Worm (Caenorhabditis elegans) whole organism, L4 larva: ENCODE data around the gene parg-1.
A peak's percentile ranks its signal among the peaks of the same experiment; 100 is the strongest.

ENCODE experiments used
- F44E2.7 ChIP-seq: fragments of 200-800 bp; sonication (Bioruptor generic); IDR thresholded peaks from 2 replicates; pipeline ENCODE4 v2.1.2; 2022; ENCODE audit warnings: missing genetic modification characterization, missing compliant biosample characterization
- T26A8.4 ChIP-seq: fragments of 200-800 bp; sonication (Bioruptor generic); IDR thresholded peaks from 2 replicates; pipeline ENCODE4 v1.3.6; 2022; ENCODE audit warnings: missing genetic modification characterization, missing compliant biosample characterization
- Y5F2A.4 ChIP-seq: fragments of 200-800 bp; sonication (Bioruptor generic); optimal IDR thresholded peaks from 2 replicates; lab custom pipeline; 2018; ENCODE audit warnings: mild to moderate bottlenecking, missing genetic modification characterization, missing compliant biosample characterization
- aha-1 ChIP-seq: fragments of 150-350 bp; peaks from one replicate; lab custom pipeline; 2014; ENCODE audit warnings: missing biosample characterization, missing genetic modification characterization
- ama-1 ChIP-seq: fragments of 150-350 bp; optimal IDR thresholded peaks from 2 replicates; lab custom pipeline; 2014; ENCODE audit warnings: inconsistent platforms, mixed read lengths
- attf-4 ChIP-seq: sonication (generic microtip); optimal IDR thresholded peaks from 3 replicates; lab custom pipeline; 2017; ENCODE audit warnings: missing biosample characterization, missing genetic modification characterization
- ces-1 ChIP-seq: fragments of 150-350 bp; sonication (generic microtip); optimal IDR thresholded peaks from 4 replicates; lab custom pipeline; 2014; ENCODE audit warnings: missing biosample characterization, missing genetic modification reagents, missing genetic modification characterization
- cey-2 ChIP-seq: sonication (generic microtip); optimal IDR thresholded peaks from 3 replicates; lab custom pipeline; 2017; ENCODE audit warnings: missing genetic modification characterization, mild to moderate bottlenecking, missing compliant biosample characterization, antibody characterized with exemption, borderline replicate concordance; ENCODE audit not compliant: insufficient read depth
- ctbp-1 ChIP-seq: fragments of 200-800 bp; sonication (Bioruptor generic); IDR thresholded peaks from 2 replicates; pipeline ENCODE4 v1.3.6; 2022; ENCODE audit warnings: missing genetic modification reagents, missing genetic modification characterization, missing compliant biosample characterization
- daf-16 ChIP-seq, 3 experiments: sonication (generic microtip); optimal IDR thresholded peaks; 2 replicates each; lab custom pipeline; 2016 to 2017; ENCODE audit warnings: missing genetic modification characterization in 3 of 3, missing genetic modification reagents in 3 of 3, mild to moderate bottlenecking in 2 of 3, missing compliant biosample characterization in 2 of 3, missing biosample characterization in 1 of 3, moderate library complexity in 1 of 3
- daf-19 ChIP-seq: fragments of 200-800 bp; sonication (Bioruptor generic); conservative IDR thresholded peaks from 2 replicates; pipeline ENCODE4 v1.3.6; 2022; ENCODE audit warnings: missing genetic modification characterization, missing compliant biosample characterization
- daf-8 ChIP-seq: fragments of 200-800 bp; sonication (Bioruptor generic); IDR thresholded peaks from 2 replicates; pipeline ENCODE4 v1.3.6; 2022; ENCODE audit warnings: missing genetic modification characterization, missing compliant biosample characterization
- dmd-6 ChIP-seq: fragments of 200-800 bp; sonication (Bioruptor generic); IDR thresholded peaks from 2 replicates; pipeline ENCODE4 v1.3.6; 2022; ENCODE audit warnings: missing genetic modification reagents, missing genetic modification characterization, missing compliant biosample characterization
- dpl-1 ChIP-seq: fragments of 150-350 bp; optimal IDR thresholded peaks from 2 replicates; lab custom pipeline; 2014; ENCODE audit warnings: missing biosample characterization, missing genetic modification reagents, missing genetic modification characterization
- duxl-1 ChIP-seq: sonication (generic microtip); optimal IDR thresholded peaks from 2 replicates; lab custom pipeline; 2016; ENCODE audit warnings: mild to moderate bottlenecking, missing genetic modification characterization, moderate library complexity, missing compliant biosample characterization; ENCODE audit not compliant: poor library complexity
- dve-1 ChIP-seq: sonication (generic microtip); optimal IDR thresholded peaks from 2 replicates; lab custom pipeline; 2017; ENCODE audit warnings: antibody characterized with exemption, mild to moderate bottlenecking, missing genetic modification characterization, missing compliant biosample characterization; ENCODE audit not compliant: insufficient read depth
- fkh-10 ChIP-seq: fragments of 150-350 bp; optimal IDR thresholded peaks from 2 replicates; lab custom pipeline; 2014; ENCODE audit warnings: missing biosample characterization, missing genetic modification reagents, missing genetic modification characterization
- gei-8 ChIP-seq: fragments of 200-800 bp; sonication (Bioruptor generic); optimal IDR thresholded peaks from 2 replicates; lab custom pipeline; 2018; ENCODE audit warnings: mild to moderate bottlenecking, missing genetic modification characterization, missing compliant biosample characterization
- hif-1 ChIP-seq, 2 experiments: sonication (generic microtip); optimal IDR thresholded peaks; 2 replicates each; lab custom pipeline; 2016 to 2017; ENCODE audit warnings: missing compliant biosample characterization in 2 of 2, missing genetic modification characterization in 2 of 2, missing genetic modification reagents in 2 of 2, missing genotype in 2 of 2, mild to moderate bottlenecking in 1 of 2
- hlh-11 ChIP-seq: fragments of 200-800 bp; sonication (Bioruptor generic); optimal IDR thresholded peaks from 2 replicates; lab custom pipeline; 2018; ENCODE audit warnings: mild to moderate bottlenecking, missing genetic modification characterization, missing compliant biosample characterization
- hlh-30 ChIP-seq: sonication (generic microtip); optimal IDR thresholded peaks from 2 replicates; lab custom pipeline; 2017; ENCODE audit warnings: antibody characterized with exemption, mild to moderate bottlenecking, missing genetic modification characterization, missing compliant biosample characterization; ENCODE audit not compliant: insufficient read depth
- hmg-1.1 ChIP-seq: fragments of 200-800 bp; sonication (Bioruptor generic); IDR thresholded peaks from 2 replicates; pipeline ENCODE4 v1.3.6; 2022; ENCODE audit warnings: missing genetic modification reagents, missing genetic modification characterization, missing compliant biosample characterization
- lin-1 ChIP-seq: fragments of 200-800 bp; sonication (Bioruptor generic); IDR thresholded peaks from 2 replicates; pipeline ENCODE4 v1.3.6; 2022; ENCODE audit warnings: missing genetic modification reagents, missing genetic modification characterization, missing compliant biosample characterization
- lsy-2 ChIP-seq, 2 experiments: fragments of 150-350 bp in 1 of 2; sonication (generic microtip) in 1 of 2; optimal IDR thresholded peaks; 2 replicates each; lab custom pipeline; 2014 to 2017; ENCODE audit warnings: missing biosample characterization in 2 of 2, missing genetic modification characterization in 2 of 2
- mdl-1 ChIP-seq, 2 experiments: fragments of 150-350 bp in 1 of 2; sonication (generic microtip) in 1 of 2; optimal IDR thresholded peaks; 2 replicates each; lab custom pipeline; 2014 to 2017; ENCODE audit warnings: missing biosample characterization in 2 of 2, missing genetic modification characterization in 2 of 2
- mep-1 ChIP-seq: fragments of 150-350 bp; sonication (generic microtip); optimal IDR thresholded peaks from 3 replicates; lab custom pipeline; 2014; ENCODE audit warnings: missing biosample characterization, missing genetic modification characterization
- mes-2 ChIP-seq: sonication (generic microtip); optimal IDR thresholded peaks from 2 replicates; lab custom pipeline; 2016; ENCODE audit warnings: missing genotype, mild to moderate bottlenecking, missing genetic modification characterization, missing compliant biosample characterization; ENCODE audit not compliant: poor library complexity, severe bottlenecking
- mxl-2 ChIP-seq: fragments of 200-800 bp; sonication (Bioruptor generic); conservative IDR thresholded peaks from 2 replicates; pipeline ENCODE4 v1.3.6; 2022; ENCODE audit warnings: missing genetic modification reagents, missing genetic modification characterization, missing compliant biosample characterization
- nhr-10 ChIP-seq: fragments of 150-350 bp; optimal IDR thresholded peaks from 2 replicates; lab custom pipeline; 2014; ENCODE audit warnings: missing biosample characterization, missing genetic modification characterization
- nhr-11 ChIP-seq: fragments of 150-350 bp; optimal IDR thresholded peaks from 2 replicates; lab custom pipeline; 2014; ENCODE audit warnings: missing biosample characterization, missing genetic modification characterization
- nhr-237 ChIP-seq: sonication (generic microtip); optimal IDR thresholded peaks from 2 replicates; lab custom pipeline; 2017; ENCODE audit warnings: missing biosample characterization, missing genetic modification characterization
- nhr-25 ChIP-seq: sonication (generic microtip); optimal IDR thresholded peaks from 2 replicates; lab custom pipeline; 2017; ENCODE audit warnings: missing genetic modification characterization, mild to moderate bottlenecking, missing compliant biosample characterization, antibody characterized with exemption, moderate library complexity, borderline replicate concordance; ENCODE audit not compliant: insufficient read depth
- nhr-28 ChIP-seq: fragments of 150-350 bp; optimal IDR thresholded peaks from 2 replicates; lab custom pipeline; 2014; ENCODE audit warnings: missing biosample characterization, missing genetic modification characterization
- nhr-41 ChIP-seq: fragments of 200-800 bp; sonication (Bioruptor generic); IDR thresholded peaks from 2 replicates; pipeline ENCODE4 v1.3.6; 2022; ENCODE audit warnings: missing genetic modification reagents, missing genetic modification characterization, missing compliant biosample characterization
- nhr-77 ChIP-seq: fragments of 150-350 bp; optimal IDR thresholded peaks from 2 replicates; lab custom pipeline; 2014; ENCODE audit warnings: missing biosample characterization, missing genetic modification characterization
- pqm-1 ChIP-seq: sonication (generic microtip); optimal IDR thresholded peaks from 2 replicates; lab custom pipeline; 2017; ENCODE audit warnings: missing biosample characterization, missing genetic modification characterization
- rbr-2 ChIP-seq: sonication (generic microtip); optimal IDR thresholded peaks from 2 replicates; lab custom pipeline; 2016; ENCODE audit warnings: missing genotype, missing genetic modification characterization, missing compliant biosample characterization
- saeg-2 ChIP-seq: fragments of 200-800 bp; sonication (Bioruptor generic); IDR thresholded peaks from 2 replicates; pipeline ENCODE4 v1.3.6; 2022; ENCODE audit warnings: missing genetic modification reagents, missing genetic modification characterization, missing compliant biosample characterization
- skn-1 ChIP-seq: fragments of 150-350 bp; optimal IDR thresholded peaks from 2 replicates; lab custom pipeline; 2014; ENCODE audit warnings: missing biosample characterization, missing genetic modification characterization
- spr-3 ChIP-seq: fragments of 200-800 bp; sonication (Bioruptor generic); optimal IDR thresholded peaks from 2 replicates; lab custom pipeline; 2018; ENCODE audit warnings: mild to moderate bottlenecking, missing genetic modification characterization, missing compliant biosample characterization
- tra-1 ChIP-seq: fragments of 200-800 bp; sonication (Bioruptor generic); IDR thresholded peaks from 2 replicates; pipeline ENCODE4 v1.3.6; 2022; ENCODE audit warnings: missing genetic modification reagents, missing genetic modification characterization, missing compliant biosample characterization
- unc-62 ChIP-seq, 3 experiments: fragments of 150-350 bp in 1 of 3; sonication (generic microtip); optimal IDR thresholded peaks in 2 of 3; peaks in 1 of 3; 1 replicate in 1 of 3; 2 replicates in 2 of 3; lab custom pipeline; 2014 to 2017; ENCODE audit warnings: missing biosample characterization in 3 of 3, missing genetic modification characterization in 3 of 3, missing genetic modification reagents in 3 of 3, missing genotype in 1 of 3
- ztf-11 ChIP-seq: fragments of 150-350 bp; optimal IDR thresholded peaks from 2 replicates; lab custom pipeline; 2014; ENCODE audit warnings: missing biosample characterization, missing genetic modification characterization
- ztf-7 ChIP-seq: fragments of 150-350 bp; optimal IDR thresholded peaks from 2 replicates; lab custom pipeline; 2014; ENCODE audit warnings: missing biosample characterization, missing genetic modification characterization

Gene parg-1

DNA sequence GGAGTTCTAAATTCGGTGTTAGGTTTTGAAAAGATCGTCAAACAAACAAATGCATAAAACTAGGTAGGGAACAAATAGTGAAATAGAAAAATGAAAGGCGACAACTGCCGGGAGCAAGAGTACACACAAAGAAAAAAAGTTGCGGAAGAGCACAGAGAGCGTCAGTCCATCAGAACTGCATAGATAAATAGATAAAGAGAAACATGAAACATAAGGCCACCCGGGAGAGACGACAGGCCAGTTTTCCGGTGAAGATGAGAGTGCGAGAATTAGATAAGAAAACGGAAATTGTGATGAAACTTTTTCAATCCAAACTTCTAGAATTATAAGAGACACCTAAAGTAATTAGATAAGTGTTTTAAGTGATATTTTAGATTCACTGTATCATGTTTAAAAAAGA is 11.7 kb downstream of the parg-1 start:
- no peak for TF ChIP-seq hmg-1.1 (GFP tag; lab: Robert Waterston, UW)
- TF ChIP-seq daf-8 (GFP tag; lab: Robert Waterston, UW): no peak
- TF ChIP-seq hlh-11 (tag; lab: Kevin White, UChicago): peak; percentile 73
- TF ChIP-seq ztf-7: no peak
- no peak for TF ChIP-seq hlh-30
- TF ChIP-seq nhr-237: no peak
- no peak for TF ChIP-seq gei-8 (GFP tag; lab: Kevin White, UChicago)
- peak in 1 of 2 experiments; percentile 4 for TF ChIP-seq lsy-2 (tag; optimal IDR thresholded peaks at IDR 0.05; lab: Kevin White, UChicago)
- peak; percentile 59 for TF ChIP-seq dve-1
- TF ChIP-seq nhr-41: no peak
- no peak for TF ChIP-seq rbr-2 (tag; lab: Kevin White, UChicago)
- no peak for TF ChIP-seq ces-1
- TF ChIP-seq aha-1 (tag; lab: Kevin White, UChicago): peak; percentile 12
- TF ChIP-seq duxl-1 (tag; lab: Kevin White, UChicago): no peak
- 0 out of 2 replicates have a peak, but pooled peaks have one; percentile 44 for TF ChIP-seq tra-1 (GFP tag; lab: Robert Waterston, UW)
- TF ChIP-seq T26A8.4 (GFP tag; lab: Robert Waterston, UW): no peak; the same call in 1 of the 2 replicates
- peak; percentile 7 for TF ChIP-seq nhr-11 (tag; lab: Kevin White, UChicago)
- no peak for TF ChIP-seq saeg-2 (GFP tag; lab: Robert Waterston, UW)
- TF ChIP-seq daf-19 (GFP tag; lab: Robert Waterston, UW): no peak
- peak; percentile 89 for TF ChIP-seq pqm-1
- TF ChIP-seq daf-16 (GFP tag; optimal IDR thresholded peaks at IDR 0.05; lab: Kevin White, UChicago): no peak
- TF ChIP-seq daf-16 (tag; optimal IDR thresholded peaks at IDR 0.05; lab: Kevin White, UChicago): peak; percentile 72
- TF ChIP-seq nhr-25 (tag; lab: Kevin White, UChicago): no peak
- peak in 1 of 2 experiments; percentile 74 for TF ChIP-seq unc-62 (GFP tag; optimal IDR thresholded peaks at IDR 0.05 in 1 of 2; lab: Kevin White, UChicago)
- no peak for TF ChIP-seq unc-62 (tag; optimal IDR thresholded peaks at IDR 0.05; lab: Kevin White, UChicago)
- peak; percentile 61 for TF ChIP-seq nhr-28
- no peak for TF ChIP-seq dpl-1 (GFP tag; lab: Kevin White, UChicago)
- TF ChIP-seq lin-1 (GFP tag; lab: Robert Waterston, UW): peak; percentile 71; the same call in 1 of the 2 replicates
- no peak for TF ChIP-seq attf-4
- TF ChIP-seq mxl-2 (GFP tag; lab: Robert Waterston, UW): no peak
- TF ChIP-seq mdl-1 (tag; optimal IDR thresholded peaks at IDR 0.05; lab: Kevin White, UChicago): peak in 1 of 2 experiments; percentile 14
- TF ChIP-seq spr-3 (GFP tag; lab: Kevin White, UChicago): no peak
- TF ChIP-seq cey-2 (tag; lab: Kevin White, UChicago): no peak
- TF ChIP-seq dmd-6 (GFP tag; lab: Robert Waterston, UW): no peak; the same call in none of the 2 replicates
- TF ChIP-seq Y5F2A.4: no peak
- TF ChIP-seq, all 104 proteins: peak for 12

DNA sequence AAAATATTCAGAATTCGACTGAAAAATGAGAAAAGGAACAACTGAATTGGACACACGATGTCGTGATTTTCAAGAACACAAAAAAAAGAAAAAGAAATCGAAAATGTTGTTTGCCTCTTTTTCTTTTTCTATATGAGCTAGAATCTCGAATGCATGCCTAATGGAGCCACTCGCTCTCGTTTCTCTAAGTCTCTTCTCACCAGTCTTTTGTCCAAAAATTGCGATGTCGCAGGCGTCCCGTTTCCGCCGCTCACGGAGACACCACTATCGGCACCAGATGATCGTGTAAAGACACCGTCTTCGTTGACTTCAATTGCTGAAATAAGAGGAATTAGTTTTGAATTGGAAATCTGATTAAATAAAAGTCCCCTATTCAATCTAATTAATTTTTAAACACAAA is 12.6 kb downstream of the parg-1 start:
- TF ChIP-seq mes-2 (peak; percentile 49), hlh-11 (tag; lab: Kevin White, UChicago) (peak; percentile 31), daf-8 (GFP tag; lab: Robert Waterston, UW) (no peak), rbr-2 (tag; lab: Kevin White, UChicago) (peak; percentile 42), ztf-11 (tag; lab: Kevin White, UChicago) (no peak), nhr-10 (tag; lab: Kevin White, UChicago) (no peak), nhr-77 (tag; lab: Kevin White, UChicago) (no peak), F44E2.7 (GFP tag; lab: Robert Waterston, UW) (no peak), mep-1 (tag; lab: Kevin White, UChicago) (peak; percentile 40), fkh-10 (GFP tag; lab: Kevin White, UChicago) (peak; percentile 34), lsy-2 (tag; optimal IDR thresholded peaks at IDR 0.05; lab: Kevin White, UChicago) (peak in 1 of 2 experiments; percentile 52), ctbp-1 (GFP tag; lab: Robert Waterston, UW) (peak; percentile 75), skn-1 (tag; lab: Kevin White, UChicago) (no peak), hif-1 (tag; optimal IDR thresholded peaks at IDR 0.05; lab: Kevin White, UChicago) (no peak), ama-1 (lab: Kevin White, UChicago) (no peak), hlh-30 (peak; percentile 34), hmg-1.1 (GFP tag; lab: Robert Waterston, UW) (0 out of 2 replicates have a peak, but pooled peaks have one; percentile 16)
